Worm (Caenorhabditis elegans) whole organism, young adult: ENCODE measurements around the gene sur-5.

Source experiments
- C17E4.6 ChIP-seq: fragments of 200-800 bp; sonication (Bioruptor generic); IDR thresholded peaks from 2 replicates; pipeline ENCODE4 v1.3.6; 2022; ENCODE audit warnings: missing genetic modification reagents, missing genetic modification characterization, missing compliant biosample characterization
- F55B11.4 ChIP-seq: sonication (generic microtip); optimal IDR thresholded peaks from 2 replicates; lab custom pipeline; 2016; ENCODE audit warnings: missing compliant biosample characterization, missing genetic modification characterization, borderline replicate concordance; ENCODE audit not compliant: insufficient read depth
- K11D2.4 ChIP-seq: fragments of 200-800 bp; sonication (Bioruptor generic); IDR thresholded peaks from 2 replicates; pipeline ENCODE4 v1.3.6; 2022; ENCODE audit warnings: missing genetic modification reagents, missing genetic modification characterization, missing compliant biosample characterization
- Y53G8AR.9 ChIP-seq: fragments of 200-800 bp; sonication (Bioruptor generic); conservative IDR thresholded peaks from 2 replicates; pipeline ENCODE4 v1.3.6; 2022; ENCODE audit warnings: missing genetic modification reagents, missing genetic modification characterization, missing compliant biosample characterization
- ZK185.1 ChIP-seq: sonication (generic microtip); optimal IDR thresholded peaks from 2 replicates; lab custom pipeline; 2016; ENCODE audit warnings: mild to moderate bottlenecking, missing genetic modification characterization, missing compliant biosample characterization; ENCODE audit not compliant: poor library complexity, severe bottlenecking
- akir-1 ChIP-seq: fragments of 200-800 bp; sonication (Bioruptor generic); optimal IDR thresholded peaks from 2 replicates; lab custom pipeline; 2018; ENCODE audit warnings: mild to moderate bottlenecking, missing genetic modification characterization, moderate library complexity, missing compliant biosample characterization
- aptf-2 ChIP-seq: fragments of 200-800 bp; sonication (Bioruptor generic); conservative IDR thresholded peaks from 2 replicates; pipeline ENCODE4 v1.3.6; 2022; ENCODE audit warnings: missing genetic modification reagents, missing genetic modification characterization, missing compliant biosample characterization
- attf-6 ChIP-seq: fragments of 200-800 bp; sonication (Bioruptor generic); IDR thresholded peaks from 2 replicates; pipeline ENCODE4 v1.3.6; 2022; ENCODE audit warnings: missing genetic modification reagents, missing genetic modification characterization, missing compliant biosample characterization
- bed-1 ChIP-seq: fragments of 200-800 bp; sonication (Bioruptor generic); IDR thresholded peaks from 2 replicates; pipeline ENCODE4 v1.3.6; 2022; ENCODE audit warnings: missing genetic modification reagents, missing genetic modification characterization, missing compliant biosample characterization
- cebp-1 ChIP-seq, 2 experiments: fragments of 200-800 bp in 1 of 2; sonication (Bioruptor generic) in 1 of 2; sonication (generic microtip) in 1 of 2; IDR thresholded peaks in 1 of 2; optimal IDR thresholded peaks in 1 of 2; 2 replicates each; pipeline versions ENCODE4 v1.3.6 to Lab custom; 2017 to 2022; ENCODE audit warnings: missing compliant biosample characterization in 2 of 2, missing genetic modification characterization in 2 of 2, mild to moderate bottlenecking in 1 of 2, missing genetic modification reagents in 1 of 2, moderate library complexity in 1 of 2
- chd-7 ChIP-seq: sonication (generic microtip); optimal IDR thresholded peaks from 2 replicates; lab custom pipeline; 2016; ENCODE audit warnings: mild to moderate bottlenecking, missing genetic modification characterization, moderate library complexity, missing compliant biosample characterization
- die-1 ChIP-seq: sonication (generic microtip); optimal IDR thresholded peaks from 2 replicates; lab custom pipeline; 2016; ENCODE audit warnings: missing genotype, mild to moderate bottlenecking, missing genetic modification characterization, missing compliant biosample characterization
- dox-1 ChIP-seq: fragments of 200-800 bp; sonication (Bioruptor generic); IDR thresholded peaks from 2 replicates; pipeline ENCODE4 v1.3.6; 2022; ENCODE audit warnings: missing genetic modification reagents, missing genetic modification characterization, missing compliant biosample characterization
- dpff-1 ChIP-seq: sonication (generic microtip); optimal IDR thresholded peaks from 2 replicates; lab custom pipeline; 2017; ENCODE audit warnings: mild to moderate bottlenecking, missing genetic modification characterization, missing compliant biosample characterization
- efl-1 ChIP-seq: fragments of 150-350 bp; optimal IDR thresholded peaks from 2 replicates; lab custom pipeline; 2014; ENCODE audit warnings: missing biosample characterization, missing genetic modification reagents, missing genetic modification characterization
- egl-18 ChIP-seq: fragments of 200-800 bp; sonication (Bioruptor generic); IDR thresholded peaks from 2 replicates; pipeline ENCODE4 v1.3.6; 2022; ENCODE audit warnings: missing genetic modification reagents, missing genetic modification characterization, missing compliant biosample characterization
- fkh-3 ChIP-seq: sonication (generic microtip); optimal IDR thresholded peaks from 2 replicates; lab custom pipeline; 2016; ENCODE audit warnings: mild to moderate bottlenecking, missing genetic modification characterization, missing compliant biosample characterization
- gei-17 ChIP-seq: fragments of 200-800 bp; sonication (Bioruptor generic); optimal IDR thresholded peaks from 2 replicates; lab custom pipeline; 2018; ENCODE audit warnings: mild to moderate bottlenecking, missing genetic modification characterization, missing compliant biosample characterization
- hlh-12 ChIP-seq: sonication (generic microtip); optimal IDR thresholded peaks from 2 replicates; lab custom pipeline; 2016; ENCODE audit warnings: missing genetic modification characterization, missing compliant biosample characterization
- hmg-1.2 ChIP-seq: fragments of 200-800 bp; sonication (Bioruptor generic); IDR thresholded peaks from 2 replicates; pipeline ENCODE4 v1.3.6; 2022; ENCODE audit warnings: missing genetic modification reagents, missing genetic modification characterization, missing compliant biosample characterization
- lin-26 ChIP-seq: fragments of 200-800 bp; sonication (Bioruptor generic); IDR thresholded peaks from 2 replicates; pipeline ENCODE4 v1.3.6; 2022; ENCODE audit warnings: missing genetic modification reagents, missing genetic modification characterization, missing compliant biosample characterization
- lin-35 ChIP-seq, 3 experiments: fragments of 150-350 bp in 2 of 3; sonication (generic microtip) in 1 of 3; optimal IDR thresholded peaks; 2 replicates each; lab custom pipeline; 2014 to 2018; ENCODE audit warnings: missing biosample characterization in 3 of 3, missing genetic modification characterization in 3 of 3, missing genetic modification reagents in 3 of 3
- lin-40 ChIP-seq: sonication (generic microtip); optimal IDR thresholded peaks from 2 replicates; lab custom pipeline; 2016; ENCODE audit warnings: missing genetic modification characterization, mild to moderate bottlenecking, missing compliant biosample characterization, missing genotype, missing genetic modification reagents
- lir-1 ChIP-seq: fragments of 200-800 bp; sonication (Bioruptor generic); conservative IDR thresholded peaks from 2 replicates; pipeline ENCODE4 v1.3.6; 2022; ENCODE audit warnings: missing genetic modification reagents, missing genetic modification characterization, missing compliant biosample characterization
- madf-8 ChIP-seq: fragments of 200-800 bp; sonication (Bioruptor generic); conservative IDR thresholded peaks from 2 replicates; pipeline ENCODE4 v1.3.6; 2022; ENCODE audit warnings: missing genetic modification reagents, missing genetic modification characterization, missing compliant biosample characterization
- mcd-1 ChIP-seq: fragments of 200-800 bp; sonication (Bioruptor generic); IDR thresholded peaks from 2 replicates; pipeline ENCODE4 v1.3.6; 2022; ENCODE audit warnings: missing genetic modification reagents, missing genetic modification characterization, missing compliant biosample characterization
- mel-28 ChIP-seq: sonication (generic microtip); optimal IDR thresholded peaks from 2 replicates; lab custom pipeline; 2016; ENCODE audit warnings: borderline replicate concordance, mild to moderate bottlenecking, missing genetic modification characterization, missing compliant biosample characterization
- mxl-1 ChIP-seq: sonication (generic microtip); optimal IDR thresholded peaks from 2 replicates; lab custom pipeline; 2016; ENCODE audit warnings: missing genetic modification characterization, missing compliant biosample characterization
- nfya-1 ChIP-seq: sonication (generic microtip); optimal IDR thresholded peaks from 2 replicates; lab custom pipeline; 2017; ENCODE audit warnings: antibody characterized with exemption, missing compliant biosample characterization, missing genetic modification characterization, borderline replicate concordance; ENCODE audit not compliant: insufficient read depth
- nfyb-1 ChIP-seq: fragments of 200-800 bp; sonication (Bioruptor generic); IDR thresholded peaks from 2 replicates; pipeline ENCODE4 v1.3.6; 2022; ENCODE audit warnings: missing genetic modification reagents, missing genetic modification characterization, missing compliant biosample characterization
- nhr-80 ChIP-seq: sonication (generic microtip); optimal IDR thresholded peaks from 2 replicates; lab custom pipeline; 2016; ENCODE audit warnings: missing genetic modification characterization, missing compliant biosample characterization
- nhr-90 ChIP-seq: sonication (generic microtip); optimal IDR thresholded peaks from 2 replicates; lab custom pipeline; 2016; ENCODE audit warnings: missing genotype, mild to moderate bottlenecking, missing genetic modification characterization, missing compliant biosample characterization
- pbrm-1 ChIP-seq: fragments of 200-800 bp; sonication (Bioruptor generic); IDR thresholded peaks from 2 replicates; pipeline ENCODE4 v1.3.6; 2022; ENCODE audit warnings: missing genetic modification reagents, missing genetic modification characterization, missing compliant biosample characterization
- rec-8 ChIP-seq, 2 experiments: sonication (generic microtip); optimal IDR thresholded peaks; 2 replicates each; lab custom pipeline; 2016; ENCODE audit warnings: mild to moderate bottlenecking in 2 of 2, missing genetic modification characterization in 2 of 2, missing genetic modification reagents in 2 of 2, missing genotype in 2 of 2, missing biosample characterization in 1 of 2, missing compliant biosample characterization in 1 of 2, moderate library complexity in 1 of 2
- repo-1 ChIP-seq: sonication (generic microtip); optimal IDR thresholded peaks from 2 replicates; lab custom pipeline; 2017; ENCODE audit warnings: mild to moderate bottlenecking, missing genetic modification characterization, missing compliant biosample characterization
- snpc-4 ChIP-seq, 5 experiments: fragments of 150-350 bp in 1 of 5; sonication (generic microtip) in 4 of 5; optimal IDR thresholded peaks; 2 replicates each; lab custom pipeline; 2014 to 2018; ENCODE audit warnings: missing genetic modification characterization in 5 of 5, missing biosample characterization in 3 of 5, antibody characterized with exemption in 2 of 5, mild to moderate bottlenecking in 2 of 5, missing compliant biosample characterization in 2 of 5, missing genotype in 2 of 5, moderate library complexity in 2 of 5, missing genetic modification reagents in 1 of 5
- somi-1 ChIP-seq: fragments of 200-800 bp; sonication (Bioruptor generic); optimal IDR thresholded peaks from 2 replicates; lab custom pipeline; 2018; ENCODE audit warnings: mild to moderate bottlenecking, missing genetic modification characterization, missing compliant biosample characterization
- tbp1 ChIP-seq: fragments of 200-800 bp; sonication (Bioruptor generic); optimal IDR thresholded peaks from 2 replicates; lab custom pipeline; 2018; ENCODE audit warnings: mild to moderate bottlenecking, missing genetic modification characterization, missing compliant biosample characterization
- unc-130 ChIP-seq: sonication (generic microtip); optimal IDR thresholded peaks from 2 replicates; lab custom pipeline; 2016; ENCODE audit warnings: missing genetic modification reagents, missing genetic modification characterization, missing compliant biosample characterization
- zfh-2 ChIP-seq: fragments of 200-800 bp; sonication (Bioruptor generic); conservative IDR thresholded peaks from 2 replicates; pipeline ENCODE4 v1.3.6; 2022; ENCODE audit warnings: missing genetic modification reagents, missing genetic modification characterization, missing compliant biosample characterization
- ztf-3 ChIP-seq: fragments of 200-800 bp; sonication (Bioruptor generic); optimal IDR thresholded peaks from 2 replicates; lab custom pipeline; 2018; ENCODE audit warnings: mild to moderate bottlenecking, missing genetic modification characterization, missing compliant biosample characterization

Gene sur-5

DNA sequence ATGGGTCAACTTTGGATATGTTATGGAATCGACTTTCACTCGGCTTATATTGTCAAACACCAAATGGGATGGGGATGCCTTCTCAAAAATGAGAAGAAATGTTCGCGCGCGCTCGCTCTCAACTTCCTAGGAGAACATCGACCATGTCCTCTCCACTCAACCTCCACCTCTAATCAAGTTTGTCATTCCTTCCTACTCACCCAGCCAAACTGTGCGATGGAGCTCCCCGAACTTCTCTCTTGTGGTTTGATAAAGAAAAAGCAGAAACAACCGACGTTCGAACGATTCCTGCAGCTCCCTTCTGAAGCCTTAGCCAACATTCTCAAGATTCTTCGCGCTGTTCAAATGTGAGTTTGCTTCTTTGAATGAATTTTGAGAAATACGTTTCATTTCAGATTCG is 7.9 kb upstream of the sur-5 start:
- TF ChIP-seq repo-1 (tag; lab: Kevin White, UChicago), result no peak
- no peak for TF ChIP-seq madf-8
- no peak for TF ChIP-seq mxl-1 (tag; lab: Kevin White, UChicago)
- TF ChIP-seq hlh-12 (tag; lab: Kevin White, UChicago), result no peak
- no peak for TF ChIP-seq zfh-2 (GFP tag; lab: Robert Waterston, UW)
- no peak for TF ChIP-seq rec-8 (tag; optimal IDR thresholded peaks at IDR 0.05; lab: Kevin White, UChicago)
- no peak for TF ChIP-seq dox-1 (GFP tag; lab: Robert Waterston, UW)
- no peak for TF ChIP-seq F55B11.4 (tag; lab: Kevin White, UChicago)
- no peak for TF ChIP-seq egl-18 (GFP tag; lab: Robert Waterston, UW)
- TF ChIP-seq attf-6 (GFP tag; lab: Robert Waterston, UW), result no peak
- no peak for TF ChIP-seq die-1 (tag; lab: Kevin White, UChicago)
- TF ChIP-seq nhr-90 (tag; lab: Kevin White, UChicago), result no peak
- no peak for TF ChIP-seq Y53G8AR.9 (GFP tag; lab: Robert Waterston, UW)
- TF ChIP-seq akir-1 (GFP tag; lab: Kevin White, UChicago), result no peak

DNA sequence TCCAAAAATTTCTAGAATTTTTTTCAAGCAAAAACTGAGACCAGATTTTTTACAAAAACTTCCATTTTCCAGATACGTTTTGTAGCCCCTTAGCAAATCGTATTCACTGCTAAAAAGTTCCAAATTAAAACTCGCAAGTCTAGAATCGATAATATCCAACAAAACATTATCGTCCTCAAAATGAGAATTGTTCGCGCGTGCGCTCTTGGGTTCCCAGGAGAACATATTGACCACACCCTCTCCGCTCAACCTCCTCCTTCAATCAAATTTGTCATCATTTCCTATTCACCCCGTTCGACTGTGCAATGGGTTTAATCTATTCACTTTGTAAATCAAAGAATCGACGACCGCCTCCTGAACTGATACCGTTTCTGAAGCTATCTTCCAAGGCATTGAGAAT is 6.5 kb upstream of the sur-5 start:
- TF ChIP-seq C17E4.6 (GFP tag; lab: Robert Waterston, UW), result no peak
- TF ChIP-seq aptf-2 (GFP tag; lab: Robert Waterston, UW), result peak; percentile 91
- TF ChIP-seq nfyb-1, result no peak

DNA sequence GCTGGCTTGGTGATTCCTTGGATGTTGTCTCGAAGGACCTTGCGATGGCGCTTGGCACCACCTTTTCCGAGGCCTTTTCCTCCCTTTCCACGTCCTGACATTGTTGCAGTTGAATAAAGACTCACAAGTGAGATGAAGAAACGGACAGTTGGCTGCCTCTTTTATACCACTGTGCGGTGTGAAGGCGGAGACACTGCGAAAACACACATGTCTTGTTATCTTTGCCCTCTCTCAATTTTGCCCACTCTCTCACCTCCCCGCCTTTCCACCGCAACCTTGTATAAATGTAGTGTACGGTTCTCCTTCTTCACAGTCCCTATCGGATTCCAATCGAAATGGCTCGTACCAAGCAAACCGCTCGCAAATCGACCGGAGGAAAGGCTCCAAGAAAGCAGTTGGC is 4.4 kb upstream of the sur-5 start, which contains the start of the genes his-38 and his-40:
Gene his-38, minus strand, starts transcription at position 101 of the 400 bp plus-strand sequence.
Gene his-40, plus strand, starts transcription at position 336 of the 400 bp plus-strand sequence.
- no peak for TF ChIP-seq fkh-3 (tag; lab: Kevin White, UChicago)
- TF ChIP-seq hmg-1.2 (GFP tag; lab: Robert Waterston, UW), result peak; percentile 36; the same call in 1 of the 2 replicates

- TF ChIP-seq unc-130 (no peak), lin-26 (GFP tag; lab: Robert Waterston, UW) (peak; percentile 68; the same call in 1 of the 2 replicates), bed-1 (GFP tag; lab: Robert Waterston, UW) (no peak), efl-1 (GFP tag; lab: Kevin White, UChicago) (no peak), fkh-3 (tag; lab: Kevin White, UChicago) (no peak), tbp1 (GFP tag; lab: Kevin White, UChicago) (no peak), ztf-3 (GFP tag; lab: Kevin White, UChicago) (no peak), lin-35 (GFP tag; optimal IDR thresholded peaks at IDR 0.05; lab: Kevin White, UChicago) (peak in 1 of 3 experiments; percentile 47), snpc-4 (GFP tag; optimal IDR thresholded peaks at IDR 0.05; lab: Kevin White, UChicago) (no peak), snpc-4 (tag; optimal IDR thresholded peaks at IDR 0.05; lab: Kevin White, UChicago) (peak in 3 of 4 experiments; percentile 3 to 7 (median 5)), gei-17 (GFP tag; lab: Kevin White, UChicago) (peak; percentile 11), mel-28 (tag; lab: Kevin White, UChicago) (no peak), ZK185.1 (tag; lab: Kevin White, UChicago) (peak; percentile 37), pbrm-1 (GFP tag; lab: Robert Waterston, UW) (no peak), K11D2.4 (GFP tag; lab: Robert Waterston, UW) (peak; percentile 58; the same call in 1 of the 2 replicates), dox-1 (GFP tag; lab: Robert Waterston, UW) (peak; percentile 48; the same call in 1 of the 2 replicates), hmg-1.2 (GFP tag; lab: Robert Waterston, UW) (peak; percentile 57; the same call in 1 of the 2 replicates), dpff-1 (tag; lab: Kevin White, UChicago) (no peak), lir-1 (0 out of 2 replicates have a peak, but pooled peaks have one; percentile 16), lin-40 (tag; lab: Kevin White, UChicago) (peak; percentile 65), somi-1 (peak; percentile 5), chd-7 (tag; lab: Kevin White, UChicago) (peak; percentile 34), cebp-1 (GFP tag; IDR thresholded peaks at IDR 0.05; lab: Robert Waterston, UW) (no peak), cebp-1 (tag; optimal IDR thresholded peaks at IDR 0.05; lab: Kevin White, UChicago) (peak; percentile 47), nfya-1 (tag; lab: Kevin White, UChicago) (no peak), mcd-1 (GFP tag; lab: Robert Waterston, UW) (peak; percentile 33; the same call in 1 of the 2 replicates), nhr-80 (tag; lab: Kevin White, UChicago) (no peak)
Measured at ce11 chrX:7306434-7306833, 1.1 kb upstream of the sur-5 start.
